Worm (Caenorhabditis elegans): Measurements from ENCODE around the gene K02G10.5.

Gene K02G10.5

DNA sequence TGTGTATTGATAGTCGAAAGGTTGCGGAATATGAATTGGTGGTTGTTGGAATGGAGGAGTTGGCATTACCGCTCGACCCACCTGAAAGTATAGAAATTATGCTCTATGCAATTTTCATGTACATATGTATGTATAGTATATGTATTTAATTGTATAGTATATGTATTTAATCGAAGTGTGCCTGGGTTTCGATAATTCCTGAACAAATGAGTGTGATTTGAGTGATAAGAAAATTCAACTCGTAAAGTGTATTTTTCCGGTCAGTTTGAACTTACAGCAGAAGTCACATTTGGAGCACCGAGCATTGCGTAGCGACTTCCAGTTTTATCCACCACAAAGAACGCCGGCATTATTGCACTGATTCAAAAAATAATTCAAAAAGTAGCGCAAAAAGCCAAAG is 32.3 kb downstream of the K02G10.5 start:
- TF ChIP-seq flt-1 (GFP tag; IDR thresholded peaks at IDR 0.05) (no peak), ztf-29 (GFP tag; IDR thresholded peaks at IDR 0.05) (no peak), klf-2 (GFP tag; conservative IDR thresholded peaks at IDR 0.05) (no peak), ref-1 (GFP tag; conservative IDR thresholded peaks at IDR 0.05) (no peak), T22C8.4 (GFP tag; IDR thresholded peaks at IDR 0.05) (no peak), ztf-23 (GFP tag; IDR thresholded peaks at IDR 0.05) (no peak)

DNA sequence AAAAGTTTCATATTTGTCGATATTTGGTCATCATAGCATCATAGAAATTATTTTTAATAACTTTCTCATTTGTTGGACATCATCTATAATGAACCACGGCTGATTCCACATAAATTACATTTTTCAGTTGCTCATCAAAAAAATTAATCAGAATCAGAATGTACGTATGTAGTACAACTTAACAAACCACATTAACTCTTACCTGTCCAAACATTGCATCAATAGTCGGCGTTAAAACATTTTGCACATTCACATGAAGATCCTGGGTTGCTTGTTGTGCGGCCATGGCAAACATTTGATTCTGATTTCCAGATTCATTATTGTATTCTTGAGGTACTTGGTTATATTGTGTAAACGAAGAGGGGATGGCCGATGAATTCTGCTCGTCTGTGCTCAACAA is 32.7 kb downstream of the K02G10.5 start:
- no peak for TF ChIP-seq cog-1 (tag; optimal IDR thresholded peaks at IDR 0.05)
- no peak for TF ChIP-seq tab-1 (GFP tag; IDR thresholded peaks at IDR 0.05)
- TF ChIP-seq T22C8.4 (GFP tag; IDR thresholded peaks at IDR 0.05): no peak
- no peak for TF ChIP-seq ztf-29 (GFP tag; IDR thresholded peaks at IDR 0.05)
- no peak for TF ChIP-seq klf-2 (GFP tag; conservative IDR thresholded peaks at IDR 0.05)
- no peak for TF ChIP-seq med-1 (GFP tag; optimal IDR thresholded peaks at IDR 0.05; ENCODE audit: insufficient read depth)
- TF ChIP-seq flt-1 (GFP tag; IDR thresholded peaks at IDR 0.05): no peak
- no peak for TF ChIP-seq ztf-23 (GFP tag; IDR thresholded peaks at IDR 0.05)
- no peak for TF ChIP-seq ref-1 (GFP tag; conservative IDR thresholded peaks at IDR 0.05)

DNA sequence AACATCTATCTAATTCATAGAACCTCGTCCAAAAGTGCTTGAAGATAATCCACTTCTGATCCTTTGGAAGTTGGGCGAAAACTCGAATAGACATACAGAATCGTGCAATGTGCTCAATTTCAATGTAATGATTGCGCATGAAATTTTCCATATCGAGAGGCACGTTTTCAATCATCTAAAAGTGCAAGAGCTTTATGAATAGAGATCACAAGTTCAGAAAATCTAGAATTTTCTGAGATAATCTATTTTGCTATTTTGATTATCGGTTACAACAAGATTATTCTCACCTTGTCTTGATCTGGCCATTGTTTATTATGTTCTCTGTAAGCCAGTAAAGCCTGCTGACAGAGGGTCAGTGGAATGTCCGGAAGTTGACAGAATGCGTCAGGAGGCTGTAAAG is 33.4 kb downstream of the K02G10.5 start:
- TF ChIP-seq tab-1 (GFP tag; IDR thresholded peaks at IDR 0.05): no peak
- TF ChIP-seq med-1 (GFP tag; optimal IDR thresholded peaks at IDR 0.05; ENCODE audit: insufficient read depth): no peak
- TF ChIP-seq ztf-23 (GFP tag; IDR thresholded peaks at IDR 0.05): no peak
- no peak for TF ChIP-seq cog-1 (tag; optimal IDR thresholded peaks at IDR 0.05)

DNA sequence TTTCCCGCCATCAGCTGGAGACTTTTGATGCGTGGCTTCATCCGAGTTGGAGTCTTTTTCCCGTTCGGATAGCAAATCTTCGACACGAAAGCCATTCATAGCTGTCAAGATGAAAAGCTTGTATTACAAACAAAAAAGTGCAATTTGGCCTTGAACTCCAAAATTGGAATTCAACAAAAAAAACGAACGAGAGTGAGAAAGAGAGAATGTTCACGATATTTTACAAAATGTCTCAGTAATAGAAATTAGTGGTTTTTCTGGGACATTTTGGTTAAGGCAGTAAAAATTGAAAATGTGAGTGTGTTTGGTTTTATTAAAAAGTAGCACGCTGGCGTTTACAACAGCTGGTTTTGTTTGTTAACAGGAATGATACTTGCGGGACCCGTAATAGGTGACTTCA is 36.9 kb downstream of the K02G10.5 start, which contains the start of gene ceh-1:
ceh-1 (minus strand) TSS at position 101 of the 400 bp plus-strand sequence.
- no peak for TF ChIP-seq ztf-29 (GFP tag; IDR thresholded peaks at IDR 0.05)
- no peak for TF ChIP-seq flt-1 (GFP tag; IDR thresholded peaks at IDR 0.05)
- no peak for TF ChIP-seq tab-1 (GFP tag; IDR thresholded peaks at IDR 0.05)
- TF ChIP-seq cog-1 (tag; optimal IDR thresholded peaks at IDR 0.05): no peak
- TF ChIP-seq klf-2 (GFP tag; conservative IDR thresholded peaks at IDR 0.05): no peak
- no peak for TF ChIP-seq ztf-23 (GFP tag; IDR thresholded peaks at IDR 0.05)
- TF ChIP-seq ref-1 (GFP tag; conservative IDR thresholded peaks at IDR 0.05): no peak
- no peak for TF ChIP-seq med-1 (GFP tag; optimal IDR thresholded peaks at IDR 0.05; ENCODE audit: insufficient read depth)
- TF ChIP-seq T22C8.4 (GFP tag; IDR thresholded peaks at IDR 0.05): no peak

DNA sequence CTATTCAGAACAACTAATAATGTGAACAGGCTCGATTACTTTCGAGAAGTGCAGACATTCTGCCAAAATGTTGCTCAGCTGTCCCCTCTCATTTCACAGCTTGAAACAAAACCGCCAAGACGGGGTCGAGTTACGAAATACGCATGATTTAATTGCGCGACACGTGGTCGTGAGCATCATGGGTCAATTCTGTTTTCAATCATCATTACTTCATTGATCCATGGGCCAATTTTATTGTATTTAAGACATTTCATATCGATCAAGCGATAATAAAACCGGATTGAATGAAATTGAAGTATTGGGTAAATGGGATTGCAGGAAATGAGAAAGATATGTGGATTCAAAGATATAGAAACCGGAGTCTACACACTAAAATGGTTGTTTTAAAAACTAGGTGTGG is 38.0 kb downstream of the K02G10.5 start:
- no peak for TF ChIP-seq klf-2 (GFP tag; conservative IDR thresholded peaks at IDR 0.05)
- no peak for TF ChIP-seq cog-1 (tag; optimal IDR thresholded peaks at IDR 0.05)
- no peak for TF ChIP-seq ztf-29 (GFP tag; IDR thresholded peaks at IDR 0.05)
- TF ChIP-seq med-1 (GFP tag; optimal IDR thresholded peaks at IDR 0.05; ENCODE audit: insufficient read depth): no peak
- no peak for TF ChIP-seq tab-1 (GFP tag; IDR thresholded peaks at IDR 0.05)
- no peak for TF ChIP-seq ref-1 (GFP tag; conservative IDR thresholded peaks at IDR 0.05)
- no peak for TF ChIP-seq ztf-23 (GFP tag; IDR thresholded peaks at IDR 0.05)
- TF ChIP-seq T22C8.4 (GFP tag; IDR thresholded peaks at IDR 0.05): no peak
- no peak for TF ChIP-seq flt-1 (GFP tag; IDR thresholded peaks at IDR 0.05)

DNA sequence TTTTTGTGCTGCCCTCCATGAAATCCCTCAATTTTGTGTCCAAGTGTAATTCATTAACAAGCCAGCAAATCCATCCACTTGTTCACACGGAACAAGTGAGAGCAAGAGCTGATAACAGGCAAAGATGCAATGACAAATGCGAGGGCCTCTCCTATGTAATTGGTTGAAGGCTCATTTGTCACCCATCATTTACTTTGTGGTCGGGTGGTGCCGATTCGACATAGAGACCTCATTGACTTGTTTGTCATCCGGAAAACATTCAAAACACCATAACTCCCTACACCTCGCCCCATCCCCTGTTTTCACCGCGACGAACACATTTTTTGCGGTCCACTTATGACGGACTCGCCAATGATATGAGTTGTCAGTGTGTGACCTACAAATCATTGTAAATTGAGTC is 39.6 kb downstream of the K02G10.5 start:
- TF ChIP-seq ref-1 (GFP tag; conservative IDR thresholded peaks at IDR 0.05): no peak
- TF ChIP-seq ztf-23 (GFP tag; IDR thresholded peaks at IDR 0.05): no peak
- TF ChIP-seq T22C8.4 (GFP tag; IDR thresholded peaks at IDR 0.05): no peak
- no peak for TF ChIP-seq ztf-29 (GFP tag; IDR thresholded peaks at IDR 0.05)

DNA sequence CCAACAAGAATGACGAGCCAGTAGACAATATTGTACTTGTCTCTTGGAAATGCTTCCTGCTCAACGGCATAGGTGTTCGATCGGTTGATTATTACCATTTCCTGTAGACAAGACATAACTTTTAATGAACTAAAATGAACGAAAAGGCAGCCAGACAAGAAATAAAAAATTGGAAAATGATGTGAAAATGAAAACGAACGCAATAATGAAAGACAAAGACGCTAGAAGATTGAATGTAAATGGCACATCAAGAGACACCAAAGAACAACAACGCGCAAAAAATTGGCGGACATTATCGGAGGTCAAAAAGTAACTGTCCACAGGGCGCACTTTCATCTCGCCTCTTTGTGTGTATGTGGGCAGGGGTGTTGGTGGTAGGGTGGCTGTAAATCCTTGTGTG is 41.9 kb downstream of the K02G10.5 start, which contains the start of gene ent-5:
ent-5 (minus strand) TSS at position 101 of the 400 bp plus-strand sequence.
- TF ChIP-seq cog-1 (tag; optimal IDR thresholded peaks at IDR 0.05) (no peak), ztf-23 (GFP tag; IDR thresholded peaks at IDR 0.05) (no peak), ref-1 (GFP tag; conservative IDR thresholded peaks at IDR 0.05) (no peak), flt-1 (GFP tag; IDR thresholded peaks at IDR 0.05) (no peak), med-1 (GFP tag; optimal IDR thresholded peaks at IDR 0.05; ENCODE audit: insufficient read depth) (no peak), tab-1 (GFP tag; IDR thresholded peaks at IDR 0.05) (no peak)

DNA sequence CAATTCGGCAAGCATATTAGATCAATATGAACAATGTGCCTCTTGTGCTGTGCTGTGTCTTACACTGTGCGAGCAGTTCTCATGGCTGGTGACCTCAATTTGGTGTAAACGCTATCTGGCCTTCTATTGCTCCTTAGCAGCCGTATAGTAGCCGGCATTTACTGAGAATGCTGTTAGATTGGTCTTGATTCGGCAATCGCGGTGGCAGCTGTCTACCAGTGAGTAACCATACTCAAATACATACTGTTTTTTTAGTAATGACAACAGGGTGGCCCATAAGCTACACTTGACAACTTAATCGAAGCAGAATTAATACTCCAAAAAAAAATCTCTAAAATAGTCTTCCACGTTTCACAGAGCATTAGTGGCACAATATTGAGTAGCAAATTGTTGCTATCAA is 43.9 kb downstream of the K02G10.5 start, which contains the start of gene C46C11.4:
C46C11.4 (minus strand) TSS at position 101 of the 400 bp plus-strand sequence.
- TF ChIP-seq klf-2 (GFP tag; conservative IDR thresholded peaks at IDR 0.05) (no peak), cog-1 (tag; optimal IDR thresholded peaks at IDR 0.05) (no peak), ztf-23 (GFP tag; IDR thresholded peaks at IDR 0.05) (no peak), tab-1 (GFP tag; IDR thresholded peaks at IDR 0.05) (no peak), med-1 (GFP tag; optimal IDR thresholded peaks at IDR 0.05; ENCODE audit: insufficient read depth) (no peak), ref-1 (GFP tag; conservative IDR thresholded peaks at IDR 0.05) (no peak), ztf-29 (GFP tag; IDR thresholded peaks at IDR 0.05) (no peak), T22C8.4 (GFP tag; IDR thresholded peaks at IDR 0.05) (no peak), flt-1 (GFP tag; IDR thresholded peaks at IDR 0.05) (no peak)

All from whole organism, midembryonic.